Worm (Caenorhabditis elegans): ENCODE measurements around the gene H08J19.1.
A peak's percentile ranks its signal among the peaks of the same experiment; 100 is the strongest.

H08J19.1 gene

ce11 chrX:15598661-15599384, 43.9 kb upstream of the H08J19.1 start:
- TF ChIP-seq let-607 (tag; optimal IDR thresholded peaks at IDR 0.05) (peak; percentile 61 to 70), fkh-3 (tag; optimal IDR thresholded peaks at IDR 0.05) (no peak), nhr-80 (tag; optimal IDR thresholded peaks at IDR 0.05) (peak; percentile 81), cebp-1 (GFP tag; IDR thresholded peaks at IDR 0.05) (peak; percentile 20; the same call in 1 of the 2 replicates), cebp-1 (tag; optimal IDR thresholded peaks at IDR 0.05) (no peak)

ce11 chrX:15599925-15600324, 42.8 kb upstream of the H08J19.1 start:
- TF ChIP-seq ZK185.1 (tag; optimal IDR thresholded peaks at IDR 0.05; ENCODE audit: poor library complexity, severe bottlenecking) (no peak), let-607 (tag; optimal IDR thresholded peaks at IDR 0.05) (peak in 1 of 2 experiments; percentile 50)

- TF ChIP-seq Y53G8AR.9 (GFP tag; conservative IDR thresholded peaks at IDR 0.05): no peak
- TF ChIP-seq zfh-2 (GFP tag; conservative IDR thresholded peaks at IDR 0.05): peak; percentile 45; the same call in 1 of the 2 replicates
- no peak for TF ChIP-seq ztf-6 (GFP tag; IDR thresholded peaks at IDR 0.05)
- no peak for TF ChIP-seq hsf-1 (GFP tag; IDR thresholded peaks at IDR 0.05)
- TF ChIP-seq ztf-26 (tag; optimal IDR thresholded peaks at IDR 0.05): no peak
- no peak for TF ChIP-seq nfyb-1 (GFP tag; IDR thresholded peaks at IDR 0.05)
- TF ChIP-seq egrh-3 (GFP tag; IDR thresholded peaks at IDR 0.05): 0 out of 2 replicates have a peak, but pooled peaks have one; percentile 20
- no peak for TF ChIP-seq F57A8.1 (GFP tag; optimal IDR thresholded peaks at IDR 0.05)
- TF ChIP-seq let-526 (GFP tag; IDR thresholded peaks at IDR 0.05): no peak
- no peak for TF ChIP-seq F39B2.1 (GFP tag; IDR thresholded peaks at IDR 0.05)
- TF ChIP-seq Y95B8A.8 (GFP tag; IDR thresholded peaks at IDR 0.05): no peak
- TF ChIP-seq tbx-9 (tag; optimal IDR thresholded peaks at IDR 0.05; ENCODE audit: borderline replicate concordance): no peak
- peak; percentile 28 for TF ChIP-seq atf-7 (tag; optimal IDR thresholded peaks at IDR 0.05)
- no peak for TF ChIP-seq athp-1 (tag; optimal IDR thresholded peaks at IDR 0.05)
- TF ChIP-seq dpl-1 (GFP tag; optimal IDR thresholded peaks at IDR 0.05): no peak
- no peak for TF ChIP-seq F22D6.2 (tag; optimal IDR thresholded peaks at IDR 0.05)
- TF ChIP-seq ets-4 (GFP tag; optimal IDR thresholded peaks at IDR 0.05): no peak
- no peak for TF ChIP-seq cebp-1 (GFP tag; IDR thresholded peaks at IDR 0.05)
- no peak for TF ChIP-seq cebp-1 (tag; optimal IDR thresholded peaks at IDR 0.05)
- TF ChIP-seq K11D2.4 (GFP tag; IDR thresholded peaks at IDR 0.05): 0 out of 2 replicates have a peak, but pooled peaks have one; percentile 31
- no peak for TF ChIP-seq mxl-1 (tag; optimal IDR thresholded peaks at IDR 0.05)
- no peak for TF ChIP-seq dox-1 (GFP tag; IDR thresholded peaks at IDR 0.05)
- TF ChIP-seq F10E7.11 (tag; optimal IDR thresholded peaks at IDR 0.05): no peak
- no peak for TF ChIP-seq lin-35 (GFP tag; optimal IDR thresholded peaks at IDR 0.05)
- no peak for TF ChIP-seq repo-1 (tag; optimal IDR thresholded peaks at IDR 0.05)
- no peak for TF ChIP-seq lin-26 (GFP tag; IDR thresholded peaks at IDR 0.05)
- TF ChIP-seq T26A5.8 (tag; optimal IDR thresholded peaks at IDR 0.05): no peak
- no peak for TF ChIP-seq unc-62 (GFP tag; optimal IDR thresholded peaks at IDR 0.05)
- TF ChIP-seq lsy-27 (tag; optimal IDR thresholded peaks at IDR 0.05; ENCODE audit: borderline replicate concordance, insufficient read depth): no peak
- no peak for TF ChIP-seq T07F8.4 (tag; optimal IDR thresholded peaks at IDR 0.05)
- TF ChIP-seq egl-44 (GFP tag; IDR thresholded peaks at IDR 0.05): no peak
- TF ChIP-seq efl-1 (GFP tag; optimal IDR thresholded peaks at IDR 0.05): no peak
- TF ChIP-seq Y79H2A.3 (GFP tag; conservative IDR thresholded peaks at IDR 0.05): no peak
- no peak for TF ChIP-seq hmg-20 (GFP tag; IDR thresholded peaks at IDR 0.05)
- TF ChIP-seq ztf-3 (GFP tag; optimal IDR thresholded peaks at IDR 0.05): no peak
- TF ChIP-seq Y56A3A.18 (GFP tag; IDR thresholded peaks at IDR 0.05): no peak
- TF ChIP-seq K12H6.12 (tag; optimal IDR thresholded peaks at IDR 0.05): peak; percentile 24
Observed at ce11 chrX:15600512-15601117, 42.1 kb upstream of the H08J19.1 start, which contains the start of gene ent-2. TSS of gene ent-2 (plus strand) at chrX:15601067.
